Fruit fly (Drosophila melanogaster) whole organism, embryonic: ENCODE data around the gene fwe.

Experiments used
- ATbp ChIP-seq: fragments of 200-800 bp; sonication (Bioruptor generic); optimal IDR thresholded peaks from 2 replicates; lab custom pipeline; 2017; ENCODE audit warnings: missing biosample characterization, mild to moderate bottlenecking, missing genetic modification characterization, missing genetic modification reagents
- Abd-B ChIP-seq: fragments of 200-800 bp; sonication (Bioruptor generic); optimal IDR thresholded peaks from 2 replicates; lab custom pipeline; 2018; ENCODE audit warnings: missing biosample characterization, mild to moderate bottlenecking, missing genetic modification characterization, moderate library complexity
- Bteb2 ChIP-seq: fragments of 200-800 bp; sonication (Bioruptor generic); optimal IDR thresholded peaks from 2 replicates; lab custom pipeline; 2016; ENCODE audit warnings: missing biosample characterization, missing genetic modification characterization
- CG10274 ChIP-seq: fragments of 200-800 bp; sonication (Bioruptor generic); optimal IDR thresholded peaks from 3 replicates; lab custom pipeline; 2017; ENCODE audit warnings: missing biosample characterization, mild to moderate bottlenecking, missing genetic modification characterization
- CG10654 ChIP-seq: fragments of 200-800 bp; sonication (Bioruptor generic); optimal IDR thresholded peaks from 2 replicates; lab custom pipeline; 2016; ENCODE audit warnings: missing biosample characterization, missing genetic modification characterization
- CG11696 ChIP-seq: fragments of 200-800 bp; sonication (Bioruptor generic); IDR thresholded peaks from 2 replicates; pipeline ENCODE4 v1.3.6; 2022; ENCODE audit warnings: missing biosample characterization, missing genetic modification characterization
- CG14014 ChIP-seq: fragments of 200-800 bp; sonication (Bioruptor generic); IDR thresholded peaks from 2 replicates; pipeline ENCODE4 v1.3.6; 2022; ENCODE audit warnings: missing biosample characterization, missing genetic modification characterization
- CG1602 ChIP-seq: fragments of 200-800 bp; sonication (Bioruptor generic); optimal IDR thresholded peaks from 3 replicates; lab custom pipeline; 2016; ENCODE audit warnings: missing biosample characterization, missing genetic modification characterization
- CG16779 ChIP-seq: fragments of 200-800 bp; sonication (Bioruptor generic); IDR thresholded peaks from 2 replicates; pipeline ENCODE4 v1.3.6; 2022; ENCODE audit warnings: missing biosample characterization, missing genetic modification characterization
- CG17568 ChIP-seq: fragments of 200-800 bp; sonication (Bioruptor generic); optimal IDR thresholded peaks from 2 replicates; lab custom pipeline; 2018; ENCODE audit warnings: missing biosample characterization, mild to moderate bottlenecking, missing genetic modification characterization, moderate library complexity
- CG18011 ChIP-seq: fragments of 200-800 bp; sonication (Bioruptor generic); optimal IDR thresholded peaks from 2 replicates; lab custom pipeline; 2017; ENCODE audit warnings: missing biosample characterization, missing genetic modification characterization, mild to moderate bottlenecking, moderate library complexity, missing genotype
- CG3163 ChIP-seq: fragments of 200-800 bp; sonication (Bioruptor generic); optimal IDR thresholded peaks from 3 replicates; lab custom pipeline; 2016; ENCODE audit warnings: missing biosample characterization, missing genetic modification characterization
- CG34376 ChIP-seq: fragments of 200-800 bp; sonication (Bioruptor generic); optimal IDR thresholded peaks from 2 replicates; lab custom pipeline; 2018; ENCODE audit warnings: missing biosample characterization, mild to moderate bottlenecking, missing genetic modification characterization
- CG3838 ChIP-seq: fragments of 200-800 bp; sonication (Bioruptor generic); optimal IDR thresholded peaks from 3 replicates; lab custom pipeline; 2016; ENCODE audit warnings: missing biosample characterization, missing genetic modification characterization
- CG5245 ChIP-seq: fragments of 200-800 bp; sonication (Bioruptor generic); optimal IDR thresholded peaks from 3 replicates; lab custom pipeline; 2016; ENCODE audit warnings: missing biosample characterization, missing genetic modification characterization
- CG7271 ChIP-seq: fragments of 200-800 bp; sonication (Bioruptor generic); optimal IDR thresholded peaks from 2 replicates; lab custom pipeline; 2018; ENCODE audit warnings: missing biosample characterization, mild to moderate bottlenecking, missing genetic modification characterization, moderate library complexity
- CG7963 ChIP-seq: fragments of 200-800 bp; sonication (Bioruptor generic); IDR thresholded peaks from 3 replicates; pipeline ENCODE4 v1.3.6; 2022; ENCODE audit warnings: missing biosample characterization, missing genetic modification characterization; ENCODE audit not compliant: partially characterized antibody
- CG8281 ChIP-seq: fragments of 200-800 bp; sonication (Bioruptor generic); optimal IDR thresholded peaks from 2 replicates; lab custom pipeline; 2018; ENCODE audit warnings: missing biosample characterization, mild to moderate bottlenecking, missing genetic modification characterization, moderate library complexity
- CG8765 ChIP-seq: fragments of 200-800 bp; sonication (Bioruptor generic); IDR thresholded peaks from 2 replicates; pipeline ENCODE4 v1.3.6; 2022; ENCODE audit warnings: missing biosample characterization, missing genetic modification characterization
- CG9727 ChIP-seq: fragments of 200-800 bp; sonication (Bioruptor generic); optimal IDR thresholded peaks from 3 replicates; lab custom pipeline; 2017; ENCODE audit warnings: missing biosample characterization, mild to moderate bottlenecking, missing genetic modification characterization
- CG9876 ChIP-seq: fragments of 200-800 bp; sonication (Bioruptor generic); optimal IDR thresholded peaks from 2 replicates; lab custom pipeline; 2016; ENCODE audit warnings: missing biosample characterization, missing genetic modification characterization
- Dek ChIP-seq: fragments of 200-800 bp; sonication (Bioruptor generic); optimal IDR thresholded peaks from 3 replicates; lab custom pipeline; 2019; ENCODE audit warnings: missing biosample characterization, mild to moderate bottlenecking, missing genetic modification characterization, moderate library complexity
- Dip3 ChIP-seq: fragments of 200-800 bp; sonication (Bioruptor generic); optimal IDR thresholded peaks from 3 replicates; lab custom pipeline; 2016; ENCODE audit warnings: missing biosample characterization, missing genetic modification characterization
- Dll ChIP-seq: fragments of 200-800 bp; sonication (Bioruptor generic); IDR thresholded peaks from 4 replicates; pipeline ENCODE4 v1.3.6; 2022; ENCODE audit warnings: missing biosample characterization, missing genetic modification characterization; ENCODE audit not compliant: partially characterized antibody
- HLHmδ ChIP-seq: fragments of 200-800 bp; sonication (Bioruptor generic); optimal IDR thresholded peaks from 2 replicates; lab custom pipeline; 2018; ENCODE audit warnings: missing biosample characterization, mild to moderate bottlenecking, missing genetic modification characterization, moderate library complexity
- Mad ChIP-seq: fragments of 200-800 bp; sonication (Bioruptor generic); optimal IDR thresholded peaks from 2 replicates; lab custom pipeline; 2016; ENCODE audit warnings: missing biosample characterization, missing genetic modification characterization
- NK7.1 ChIP-seq: fragments of 200-800 bp; sonication (Bioruptor generic); optimal IDR thresholded peaks from 3 replicates; lab custom pipeline; 2016; ENCODE audit warnings: missing biosample characterization, missing genetic modification characterization
- Scr ChIP-seq: fragments of 200-800 bp; sonication (Bioruptor generic); IDR thresholded peaks from 2 replicates; pipeline ENCODE4 v1.3.6; 2022; ENCODE audit warnings: missing biosample characterization, missing genetic modification characterization; ENCODE audit not compliant: partially characterized antibody
- Six4 ChIP-seq: fragments of 200-800 bp; sonication (Bioruptor generic); optimal IDR thresholded peaks from 2 replicates; lab custom pipeline; 2016; ENCODE audit warnings: missing biosample characterization, missing genetic modification characterization
- cato ChIP-seq: fragments of 200-800 bp; sonication (Bioruptor generic); optimal IDR thresholded peaks from 2 replicates; lab custom pipeline; 2016; ENCODE audit warnings: missing biosample characterization, missing genetic modification characterization, borderline replicate concordance
- chm ChIP-seq: fragments of 200-800 bp; sonication (Bioruptor generic); IDR thresholded peaks from 2 replicates; pipeline ENCODE4 v1.3.6; 2022; ENCODE audit warnings: missing biosample characterization, missing genetic modification characterization
- da ChIP-seq: fragments of 200-800 bp; sonication (Bioruptor generic); optimal IDR thresholded peaks from 2 replicates; lab custom pipeline; 2016; ENCODE audit warnings: missing biosample characterization, missing genetic modification characterization
- dmrt99B ChIP-seq: fragments of 200-800 bp; sonication (Bioruptor generic); optimal IDR thresholded peaks from 2 replicates; lab custom pipeline; 2018; ENCODE audit warnings: missing biosample characterization, mild to moderate bottlenecking, missing genetic modification characterization, moderate library complexity
- eyg ChIP-seq: fragments of 200-800 bp; sonication (Bioruptor generic); optimal IDR thresholded peaks from 3 replicates; lab custom pipeline; 2016; ENCODE audit warnings: missing biosample characterization, missing genetic modification characterization
- grau ChIP-seq: fragments of 200-800 bp; optimal IDR thresholded peaks from 3 replicates; lab custom pipeline; 2019; ENCODE audit warnings: missing biosample characterization, mild to moderate bottlenecking, missing genetic modification characterization, moderate library complexity
- gt ChIP-seq: fragments of 200-800 bp; sonication (Bioruptor generic); IDR thresholded peaks from 2 replicates; pipeline ENCODE4 v1.3.6; 2022; ENCODE audit warnings: missing biosample characterization, missing genetic modification characterization
- hb ChIP-seq: fragments of 200-800 bp; sonication (Bioruptor generic); IDR thresholded peaks from 3 replicates; pipeline ENCODE4 v1.3.6; 2022; ENCODE audit warnings: missing biosample characterization, missing genetic modification characterization; ENCODE audit not compliant: partially characterized antibody
- hth ChIP-seq: fragments of >200 bp; optimal IDR thresholded peaks from 2 replicates; lab custom pipeline; 2017; ENCODE audit warnings: inconsistent platforms
- jing ChIP-seq: fragments of 200-800 bp; sonication (Bioruptor generic); optimal IDR thresholded peaks from 2 replicates; lab custom pipeline; 2018; ENCODE audit warnings: missing biosample characterization, mild to moderate bottlenecking, missing genetic modification characterization
- odd ChIP-seq: fragments of 200-800 bp; sonication (Bioruptor generic); optimal IDR thresholded peaks from 2 replicates; lab custom pipeline; 2017; ENCODE audit warnings: missing biosample characterization, mild to moderate bottlenecking, missing genetic modification characterization
- pros ChIP-seq: fragments of 200-800 bp; sonication (Bioruptor generic); optimal IDR thresholded peaks from 3 replicates; lab custom pipeline; 2019; ENCODE audit warnings: missing biosample characterization, mild to moderate bottlenecking, missing genetic modification characterization, moderate library complexity
- ro ChIP-seq: fragments of 200-800 bp; sonication (Bioruptor generic); IDR thresholded peaks from 2 replicates; pipeline ENCODE4 v1.3.6; 2022; ENCODE audit warnings: missing biosample characterization, missing genetic modification characterization
- run ChIP-seq: fragments of 200-800 bp; sonication (Bioruptor generic); optimal IDR thresholded peaks from 3 replicates; lab custom pipeline; 2018; ENCODE audit warnings: missing biosample characterization, mild to moderate bottlenecking, missing genetic modification characterization
- salm ChIP-seq: fragments of 200-800 bp; sonication (Bioruptor generic); optimal IDR thresholded peaks from 2 replicates; lab custom pipeline; 2018; ENCODE audit warnings: missing biosample characterization, mild to moderate bottlenecking, missing genetic modification characterization
- sna ChIP-seq: fragments of 200-800 bp; sonication (Bioruptor generic); IDR thresholded peaks from 2 replicates; pipeline ENCODE4 v1.3.6; 2022; ENCODE audit warnings: missing biosample characterization, missing genetic modification characterization; ENCODE audit not compliant: partially characterized antibody
- stc ChIP-seq: fragments of 200-800 bp; sonication (Bioruptor generic); IDR thresholded peaks from 2 replicates; pipeline ENCODE4 v1.3.6; 2022; ENCODE audit warnings: missing biosample characterization, missing genetic modification characterization
- stwl ChIP-seq: fragments of 200-800 bp; sonication (Bioruptor generic); optimal IDR thresholded peaks from 3 replicates; lab custom pipeline; 2018; ENCODE audit warnings: missing biosample characterization, mild to moderate bottlenecking, missing genetic modification characterization, moderate library complexity
- tna ChIP-seq: fragments of 200-800 bp; sonication (Bioruptor generic); IDR thresholded peaks from 2 replicates; pipeline ENCODE4 v1.3.6; 2022; ENCODE audit warnings: missing biosample characterization, missing genetic modification characterization; ENCODE audit not compliant: partially characterized antibody
- unc-4 ChIP-seq: fragments of 200-800 bp; sonication (Bioruptor generic); IDR thresholded peaks from 2 replicates; pipeline ENCODE4 v1.3.6; 2022; ENCODE audit warnings: missing biosample characterization, missing genetic modification characterization; ENCODE audit not compliant: partially characterized antibody
- usp ChIP-seq: fragments of >200 bp; optimal IDR thresholded peaks from 2 replicates; lab custom pipeline; 2017; ENCODE audit warnings: missing biosample characterization, missing genetic modification characterization
- z ChIP-seq: fragments of 200-800 bp; sonication (Bioruptor generic); IDR thresholded peaks from 3 replicates; pipeline ENCODE4 v1.3.6; 2022; ENCODE audit warnings: missing biosample characterization, missing genetic modification characterization

fwe gene

dm6 chr3L:15768947-15769389 is 47.2 kb downstream of the fwe start (continued):
- TF ChIP-seq tna (GFP tag; lab: Robert Waterston, UW) (no peak), Dll (GFP tag; lab: Robert Waterston, UW) (no peak), CG1602 (GFP tag; lab: Kevin White, UChicago) (peak; percentile 51), Dek (tag; lab: Kevin White, UChicago) (no peak), unc-4 (GFP tag; lab: Robert Waterston, UW) (no peak), hb (no peak), CG3163 (GFP tag; lab: Kevin White, UChicago) (no peak), dmrt99B (peak; percentile 77), CG5245 (GFP tag; lab: Kevin White, UChicago) (peak; percentile 70), HLHmδ (no peak), Bteb2 (GFP tag; lab: Kevin White, UChicago) (no peak), run (tag; lab: Kevin White, UChicago) (no peak), CG8765 (GFP tag; lab: Robert Waterston, UW) (peak; percentile 35; the same call in 1 of the 2 replicates), CG9876 (no peak), CG9727 (GFP tag; lab: Kevin White, UChicago) (peak; percentile 89), CG8281 (no peak), grau (tag; lab: Kevin White, UChicago) (peak; percentile 74), eyg (GFP tag; lab: Kevin White, UChicago) (no peak), Mad (GFP tag; lab: Kevin White, UChicago) (no peak), NK7.1 (GFP tag; lab: Kevin White, UChicago) (no peak), stc (peak; percentile 57; the same call in 1 of the 2 replicates), gt (GFP tag; lab: Robert Waterston, UW) (0 out of 2 replicates have a peak, but pooled peaks have one; percentile 25), Dip3 (GFP tag; lab: Kevin White, UChicago) (no peak), stwl (tag; lab: Kevin White, UChicago) (peak; percentile 31), CG10274 (GFP tag; lab: Kevin White, UChicago) (peak; percentile 26), CG11696 (no peak), CG10654 (GFP tag; lab: Kevin White, UChicago) (peak; percentile 50), CG7963 (GFP tag; lab: Robert Waterston, UW) (no peak), CG16779 (GFP tag; lab: Robert Waterston, UW) (no peak), hth (no peak), CG14014 (0 out of 2 replicates have a peak, but pooled peaks have one; percentile 26), usp (GFP tag; lab: Kevin White, UChicago) (no peak), sna (GFP tag; lab: Robert Waterston, UW) (no peak), CG34376 (GFP tag; lab: Kevin White, UChicago) (no peak), cato (GFP tag; lab: Kevin White, UChicago) (peak; percentile 16), CG3838 (GFP tag; lab: Kevin White, UChicago) (no peak), odd (peak; percentile 28), Scr (GFP tag; lab: Robert Waterston, UW) (no peak), CG7271 (tag; lab: Kevin White, UChicago) (peak; percentile 30), ATbp (GFP tag; lab: Kevin White, UChicago) (peak; percentile 56), pros (no peak), da (GFP tag; lab: Kevin White, UChicago) (no peak), z (no peak), CG17568 (GFP tag; lab: Kevin White, UChicago) (no peak), CG18011 (GFP tag; lab: Kevin White, UChicago) (no peak), Six4 (GFP tag; lab: Kevin White, UChicago) (peak; percentile 62), salm (tag; lab: Kevin White, UChicago) (peak; percentile 29), jing (GFP tag; lab: Kevin White, UChicago) (peak; percentile 22), Abd-B (peak; percentile 64), chm (GFP tag; lab: Robert Waterston, UW) (no peak), ro (no peak)
